Fruit fly (Drosophila melanogaster) whole organism: Measurements from ENCODE around the gene Gga.
A peak's percentile ranks its signal among the peaks of the same experiment; 100 is the strongest.

ENCODE experiments used
- CG8478 ChIP-seq: fragments of >200 bp; optimal IDR thresholded peaks from 2 replicates; lab custom pipeline; 2018; ENCODE audit warnings: inconsistent platforms
- Dll ChIP-seq: fragments of >200 bp; optimal IDR thresholded peaks from 2 replicates; lab custom pipeline; 2017
- EcR ChIP-seq, 2 experiments: fragments of >200 bp; optimal IDR thresholded peaks; 2 replicates each; lab custom pipeline; 2017; ENCODE audit warnings: missing biosample characterization in 2 of 2, missing genetic modification characterization in 2 of 2, missing genetic modification reagents in 2 of 2
- pan ChIP-seq: fragments of >200 bp; optimal IDR thresholded peaks from 2 replicates; lab custom pipeline; 2017
- psq ChIP-seq: fragments of >200 bp; optimal IDR thresholded peaks from 2 replicates; lab custom pipeline; 2017
- usp ChIP-seq: fragments of >200 bp; optimal IDR thresholded peaks from 2 replicates; lab custom pipeline; 2017; ENCODE audit warnings: missing biosample characterization, missing genetic modification characterization, mixed read lengths

Gene Gga

DNA sequence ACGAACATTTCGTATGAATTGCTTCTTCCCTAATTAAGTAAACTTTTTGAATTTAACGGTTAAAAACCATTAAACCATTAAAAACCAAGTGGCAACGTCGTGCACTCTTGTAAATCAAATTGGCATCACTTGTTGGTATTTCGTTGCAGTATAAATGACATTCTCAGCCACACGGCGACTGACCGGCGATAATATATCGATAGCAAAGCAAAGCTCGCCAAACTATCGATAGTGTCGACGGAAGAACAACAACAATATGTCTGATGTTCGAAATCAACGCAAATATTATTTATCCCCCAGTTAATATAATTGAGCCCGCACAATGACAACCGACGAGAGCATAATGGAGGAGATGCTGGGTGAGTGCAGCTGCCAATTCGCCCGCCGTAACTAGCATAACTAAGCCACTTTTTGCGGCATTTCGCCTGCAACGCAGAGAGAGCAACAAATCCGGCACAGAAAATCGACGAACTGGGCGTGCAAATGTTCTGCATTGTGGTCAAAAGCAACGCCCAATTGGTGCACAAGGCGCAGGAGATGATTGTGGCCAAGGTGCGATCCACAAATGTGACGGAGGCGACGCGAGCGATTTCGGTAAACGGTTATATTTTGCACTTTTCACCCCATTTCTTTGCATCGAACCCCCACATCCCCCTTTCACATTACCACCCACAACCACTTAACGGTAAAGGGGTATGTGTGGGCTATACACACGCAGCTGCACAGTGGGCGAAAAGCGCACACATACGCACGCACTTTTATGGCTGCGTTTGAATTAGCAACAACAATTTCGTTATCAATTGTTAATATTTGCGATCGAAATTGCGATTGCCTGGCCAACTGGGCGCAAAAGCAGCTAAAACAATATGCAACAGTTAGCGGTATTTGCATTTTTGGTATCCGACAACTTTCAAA is at the start of gene Gga:
Gene Gga (plus strand): TSS at position 213 of the 915 bp plus-strand sequence.
- TF ChIP-seq EcR (GFP tag; optimal IDR thresholded peaks at IDR 0.05; lab: Kevin White, UChicago) (no peak), CG8478 (lab: Kevin White, UChicago) (no peak), psq (no peak), pan (no peak), Dll (no peak), usp (GFP tag; lab: Kevin White, UChicago) (no peak)

dm6 chrX:9551179-9551578 is 49.7 kb upstream of the Gga start:
- TF ChIP-seq pan = no peak
- TF ChIP-seq CG8478 (lab: Kevin White, UChicago) = no peak
- TF ChIP-seq Dll = no peak
- no peak for TF ChIP-seq EcR (GFP tag; optimal IDR thresholded peaks at IDR 0.05; lab: Kevin White, UChicago)
- no peak for TF ChIP-seq usp (GFP tag; lab: Kevin White, UChicago)
- no peak for TF ChIP-seq psq

DNA sequence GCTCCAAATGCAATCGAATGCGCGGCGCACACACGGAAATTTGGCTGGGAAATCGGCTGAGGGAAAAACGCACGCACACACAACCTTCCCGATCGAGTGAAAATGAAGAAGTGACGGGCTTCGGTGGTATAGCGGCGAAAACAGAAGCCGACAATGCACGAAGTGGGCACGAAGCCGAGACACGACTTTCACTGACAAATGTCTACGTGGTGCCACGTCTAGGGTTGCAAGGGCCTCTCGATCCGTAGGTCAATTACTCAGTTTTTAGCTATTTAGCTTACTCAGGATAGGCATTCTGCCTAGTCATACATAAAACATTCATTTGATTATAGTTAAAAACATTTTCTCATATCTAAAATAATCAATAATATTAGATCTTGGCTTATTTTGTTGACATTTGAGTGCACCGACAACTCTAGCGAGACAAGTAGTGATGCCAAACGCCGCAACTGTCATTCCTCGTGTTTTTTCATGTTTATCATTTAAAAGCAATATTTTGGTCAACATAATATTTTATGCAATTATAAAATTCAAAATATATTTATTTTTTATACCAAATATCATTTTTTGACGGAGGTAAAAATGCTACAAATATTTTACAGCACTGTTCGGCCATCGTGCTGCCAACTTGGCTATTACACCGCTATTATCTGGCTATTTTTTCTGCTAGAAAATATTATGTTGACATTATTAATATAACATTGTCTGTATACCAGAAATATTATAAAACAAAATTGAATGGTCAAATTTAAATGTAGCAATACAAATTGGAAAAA is 47.1 kb upstream of the Gga start:
- TF ChIP-seq CG8478 (lab: Kevin White, UChicago) (no peak), Dll (no peak)

DNA sequence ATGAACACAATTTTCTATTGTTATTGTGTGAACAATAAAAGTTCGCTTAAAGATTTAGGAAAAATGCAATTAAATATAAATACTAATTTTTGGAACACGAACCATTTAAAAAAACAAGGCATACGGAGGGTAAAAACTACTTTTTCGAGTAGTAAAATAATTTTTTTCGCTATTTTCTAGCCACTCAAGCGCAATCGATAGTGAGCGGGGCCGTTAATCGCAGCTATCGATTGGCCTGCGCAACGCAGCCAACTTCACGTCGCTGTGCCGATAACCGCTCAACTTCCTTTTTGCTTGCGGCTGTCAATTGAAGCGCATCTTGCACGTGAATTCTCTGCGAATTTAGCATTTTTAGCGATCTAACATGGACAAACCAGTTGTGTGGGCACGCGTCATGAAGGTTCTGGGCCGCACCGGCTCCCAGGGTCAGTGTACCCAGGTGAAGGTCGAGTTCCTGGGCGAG is 46.5 kb upstream of the Gga start, which contains the start of gene RpS28b:
Gene RpS28b (plus strand): TSS at position 278 of the 463 bp plus-strand sequence.
- TF ChIP-seq psq (no peak), Dll (no peak), CG8478 (lab: Kevin White, UChicago) (no peak)

DNA sequence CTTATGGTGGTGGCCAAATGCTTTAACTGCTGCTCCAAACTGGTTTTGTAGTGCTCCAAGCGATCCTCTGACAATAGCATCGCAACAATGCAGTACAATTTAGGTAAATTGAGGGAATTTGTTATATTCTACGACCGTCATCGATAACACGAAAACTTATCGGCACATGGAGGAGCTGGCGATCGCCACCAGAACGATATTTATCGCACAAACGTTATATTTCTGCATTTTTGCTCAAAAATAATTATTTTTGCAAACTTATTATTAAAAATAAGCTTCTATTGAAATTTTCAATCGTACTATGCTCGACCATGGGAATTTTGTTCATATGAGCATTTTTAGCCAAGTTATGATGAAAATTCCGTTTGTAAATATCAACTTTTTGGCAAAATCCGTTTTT is 44.4 kb upstream of the Gga start, which contains the start of gene CG15317:
Gene CG15317 (minus strand): TSS at position 148 of the 400 bp plus-strand sequence.
- TF ChIP-seq EcR (GFP tag; optimal IDR thresholded peaks at IDR 0.05; lab: Kevin White, UChicago) = no peak
- TF ChIP-seq pan = no peak
- no peak for TF ChIP-seq CG8478 (lab: Kevin White, UChicago)

- TF ChIP-seq Dll (no peak), psq (no peak), EcR (GFP tag; optimal IDR thresholded peaks at IDR 0.05; lab: Kevin White, UChicago) (no peak), pan (no peak)
Measured at dm6 chrX:9571208-9571607, 29.6 kb upstream of the Gga start, which contains the start of gene Cubn. Cubn (minus strand) TSS chrX:9571308.

dm6 chrX:9576147-9576503 is 24.7 kb upstream of the Gga start, which contains the start of gene CG42395:
CG42395 (minus strand) TSS chrX:9576247.
- TF ChIP-seq pan (no peak), Dll (no peak), EcR (GFP tag; optimal IDR thresholded peaks at IDR 0.05; lab: Kevin White, UChicago) (no peak), CG8478 (lab: Kevin White, UChicago) (no peak), psq (no peak), usp (GFP tag; lab: Kevin White, UChicago) (no peak)

DNA sequence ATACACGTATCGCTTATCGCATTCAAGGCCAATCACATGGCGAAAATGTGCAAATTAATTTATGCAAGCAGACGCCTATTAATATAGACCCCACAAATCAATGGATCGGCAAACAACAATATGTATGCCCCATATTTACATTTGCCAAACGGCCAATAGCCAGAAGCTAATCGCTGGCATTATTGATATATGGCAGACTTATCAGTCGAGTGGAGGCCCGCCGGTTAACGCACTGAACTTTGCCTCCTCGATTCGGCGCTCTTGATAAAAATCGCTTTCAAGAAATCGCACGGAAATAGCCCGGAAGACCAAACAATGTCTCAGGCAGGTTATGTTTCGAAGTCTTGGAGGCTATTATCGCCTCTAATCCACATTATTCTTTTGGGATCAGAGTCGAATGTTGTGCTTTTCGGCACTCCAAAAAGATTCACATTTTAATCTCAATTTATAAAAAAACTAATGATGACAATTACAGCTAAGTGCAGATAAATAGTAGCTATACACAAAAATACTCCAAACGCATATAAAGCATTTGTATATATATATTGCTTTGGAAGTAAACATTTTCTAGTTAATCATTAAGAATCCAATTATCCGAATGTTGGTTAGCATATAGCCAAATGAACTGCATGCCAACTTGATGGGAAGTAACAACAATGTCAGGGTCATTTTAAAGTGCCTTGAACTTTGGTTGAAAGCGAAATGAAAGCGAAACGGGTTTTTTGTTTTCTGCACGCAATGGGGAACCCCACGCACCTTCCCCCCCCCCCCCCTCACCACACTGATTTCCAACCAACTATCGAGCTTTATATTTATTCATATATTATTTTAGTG is 24.1 kb upstream of the Gga start:
- TF ChIP-seq psq (no peak), usp (GFP tag; lab: Kevin White, UChicago) (no peak), CG8478 (lab: Kevin White, UChicago) (no peak), pan (no peak), Dll (no peak), EcR (GFP tag; optimal IDR thresholded peaks at IDR 0.05; lab: Kevin White, UChicago) (no peak)

DNA sequence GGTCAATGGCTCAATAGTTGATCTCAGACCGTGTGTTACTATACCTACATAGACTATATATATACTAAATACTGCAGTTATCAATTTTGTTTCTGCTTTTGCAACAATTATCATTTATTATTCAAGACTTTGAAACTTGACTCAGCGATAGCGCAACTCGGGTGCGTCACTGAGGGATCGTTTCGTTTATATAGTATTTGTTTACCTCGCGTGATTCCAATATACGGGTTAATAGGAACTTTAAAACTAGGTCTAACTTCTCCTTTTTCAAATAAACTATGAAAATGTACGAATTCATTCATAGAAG is 23.5 kb upstream of the Gga start:
- TF ChIP-seq Dll (no peak), usp (GFP tag; lab: Kevin White, UChicago) (no peak)

dm6 chrX:9578014-9578413 is 22.8 kb upstream of the Gga start:
- TF ChIP-seq psq (no peak), CG8478 (lab: Kevin White, UChicago) (no peak), Dll (no peak), usp (GFP tag; lab: Kevin White, UChicago) (no peak), pan (no peak), EcR (GFP tag; optimal IDR thresholded peaks at IDR 0.05; lab: Kevin White, UChicago) (no peak)

dm6 chrX:9578696-9579509 is 21.9 kb upstream of the Gga start:
- TF ChIP-seq pan (no peak), usp (GFP tag; lab: Kevin White, UChicago) (no peak), psq (peak; percentile 39), Dll (no peak), EcR (GFP tag; optimal IDR thresholded peaks at IDR 0.05; lab: Kevin White, UChicago) (peak in 1 of 2 experiments; percentile 60), CG8478 (lab: Kevin White, UChicago) (no peak)
